Fruit fly (Drosophila melanogaster) S2 (cell line): ENCODE results near the gene RpL15.

Experiments
- CG8478 ChIP-seq: fragments of >200 bp; optimal IDR thresholded peaks from 2 replicates; lab custom pipeline; 2018
- CTCF ChIP-seq, 2 experiments: fragments of >200 bp; optimal IDR thresholded peaks; 2 replicates each; lab custom pipeline; 2018

Gene RpL15

DNA sequence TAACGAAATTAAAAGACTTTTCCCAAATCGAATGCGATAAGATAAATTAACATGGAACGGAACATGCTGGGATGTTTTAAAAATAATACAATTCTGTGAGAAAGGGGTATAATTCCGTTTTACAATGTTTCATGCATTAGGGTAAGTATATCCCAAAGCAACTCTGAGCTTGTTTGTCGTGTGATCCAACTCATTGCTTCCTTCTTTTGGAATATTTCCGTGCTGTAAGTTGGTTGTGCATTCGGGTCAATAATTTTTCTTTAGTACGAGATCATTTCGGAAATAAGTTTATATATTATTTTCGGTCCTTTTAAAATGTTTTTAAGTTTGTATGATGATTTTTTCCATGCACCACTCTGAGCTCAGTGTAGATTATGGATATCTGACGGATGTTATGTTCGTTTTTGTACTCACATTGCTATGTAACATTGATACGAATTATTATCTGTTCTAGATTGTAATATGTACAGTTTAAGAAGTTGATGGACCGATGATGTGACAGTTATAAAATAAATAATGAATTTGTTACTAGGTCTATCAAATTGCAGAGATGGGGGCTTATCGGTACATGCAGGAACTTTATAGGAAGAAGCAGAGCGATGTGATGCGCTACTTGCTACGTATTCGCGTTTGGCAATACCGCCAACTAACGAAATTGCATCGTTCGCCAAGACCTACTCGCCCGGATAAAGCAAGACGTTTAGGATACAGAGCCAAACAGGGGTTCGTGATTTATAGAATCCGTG, at the start of gene RpL15:
Gene RpL15, plus strand, starts transcription at position 196 of the 746 bp plus-strand sequence.
- no peak for TF ChIP-seq CTCF (optimal IDR thresholded peaks at IDR 0.05; lab: Kevin White, UChicago)
- no peak for TF ChIP-seq CG8478 (lab: Kevin White, UChicago)

DNA sequence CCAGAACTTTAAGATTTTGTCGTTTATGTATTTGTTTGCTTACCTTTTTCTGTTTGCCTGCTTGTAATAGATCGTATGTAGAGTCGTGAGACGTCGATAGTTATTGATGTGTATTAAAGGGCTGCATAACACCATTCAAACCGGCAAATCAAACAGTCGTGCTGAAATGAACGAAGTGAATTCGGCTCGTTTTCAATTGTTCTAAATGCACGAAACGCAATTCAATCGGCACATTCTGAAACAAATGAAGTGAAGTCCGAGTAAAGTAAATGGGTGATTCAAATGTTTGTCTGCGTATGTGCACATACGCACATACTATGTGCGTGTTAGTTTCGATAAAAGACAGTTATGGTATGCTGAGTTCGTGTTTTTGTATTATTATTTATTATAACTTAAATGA, 5.1 kb upstream of the RpL15 start:
- TF ChIP-seq CTCF (optimal IDR thresholded peaks at IDR 0.05; lab: Kevin White, UChicago) = no peak
- TF ChIP-seq CG8478 (lab: Kevin White, UChicago) = no peak

DNA sequence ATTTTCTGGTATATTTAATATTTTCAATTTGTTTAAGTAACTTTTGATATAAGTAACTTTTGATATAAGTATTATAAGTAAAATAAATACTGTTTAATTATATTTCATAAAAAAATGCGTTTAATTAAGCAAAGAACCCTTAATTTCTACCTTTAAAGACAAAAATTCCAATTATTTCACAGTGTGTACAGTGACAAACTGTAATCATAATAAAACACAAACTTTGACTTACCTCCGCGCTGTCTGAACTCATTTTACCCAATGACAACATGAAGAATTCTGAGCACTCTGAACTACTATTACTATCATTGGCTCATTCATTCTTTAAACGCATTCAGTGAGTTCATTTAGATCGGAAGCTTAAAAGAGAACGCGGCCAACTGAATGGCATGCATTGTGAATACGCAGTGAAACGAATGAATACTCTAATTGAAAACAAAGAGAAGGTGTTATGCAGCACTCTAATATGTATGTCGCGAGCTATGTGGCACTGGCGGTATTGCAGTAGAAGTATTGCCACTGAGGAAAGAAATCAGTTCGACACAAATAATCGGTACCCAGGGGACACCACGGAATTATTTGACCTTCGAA, 2.6 kb upstream of the RpL15 start:
- TF ChIP-seq CTCF (optimal IDR thresholded peaks at IDR 0.05; lab: Kevin White, UChicago) = no peak
- TF ChIP-seq CG8478 (lab: Kevin White, UChicago) = no peak

DNA sequence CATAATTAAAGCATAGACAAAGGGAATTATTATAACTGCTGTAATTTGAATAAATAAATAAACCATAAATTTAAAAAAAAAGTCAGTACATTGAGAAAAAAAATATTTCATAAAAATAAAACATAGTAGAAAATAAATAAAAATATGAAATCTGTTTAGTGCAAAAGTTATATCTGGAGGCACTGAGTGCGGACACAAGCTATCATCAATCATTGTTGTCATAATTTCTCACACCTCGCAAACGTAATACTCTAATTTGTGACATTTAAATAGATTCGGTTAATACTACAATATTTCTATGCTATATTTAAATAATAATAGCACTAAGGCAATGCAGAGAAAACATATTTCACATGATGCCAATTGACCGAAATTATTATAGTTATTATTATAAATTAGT, 1.4 kb upstream of the RpL15 start:
- TF ChIP-seq CTCF (optimal IDR thresholded peaks at IDR 0.05; lab: Kevin White, UChicago) (no peak), CG8478 (lab: Kevin White, UChicago) (no peak)

DNA sequence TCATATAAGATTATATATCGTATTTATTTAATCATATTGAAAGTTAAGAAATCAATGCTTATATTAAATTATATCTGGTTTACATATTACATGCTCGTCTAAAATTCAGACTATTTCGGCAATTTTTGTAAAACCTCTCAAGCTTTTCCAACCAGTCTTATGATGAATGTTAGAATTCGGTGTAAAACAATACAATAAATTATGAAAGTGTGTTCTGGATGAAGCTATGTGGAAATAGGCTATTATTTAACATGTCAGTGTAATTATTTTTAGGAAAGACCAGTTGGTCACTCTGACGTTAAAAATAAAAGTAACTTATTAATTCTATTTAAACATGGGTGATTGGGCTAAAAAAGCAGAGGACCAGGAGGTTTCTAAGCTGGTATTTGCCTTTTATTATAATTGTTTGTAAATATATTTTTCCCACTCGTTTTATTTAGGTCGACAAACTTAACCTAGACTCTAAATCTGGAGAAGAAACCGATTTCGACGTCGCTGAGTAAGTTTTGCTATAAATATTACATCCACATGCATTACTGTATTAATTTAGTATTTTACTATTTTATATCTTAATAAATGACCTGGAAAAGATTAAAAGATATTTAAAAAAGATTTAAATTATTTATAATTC, 12.1 kb downstream of the RpL15 start, which contains the start of gene Dbp80:
Gene Dbp80, plus strand, starts transcription at position 276 of the 631 bp plus-strand sequence.
- TF ChIP-seq CTCF (optimal IDR thresholded peaks at IDR 0.05; lab: Kevin White, UChicago) = no peak
- TF ChIP-seq CG8478 (lab: Kevin White, UChicago) = no peak
